Fruit fly (Drosophila melanogaster) whole organism, prepupa: ENCODE results near the gene Teh1.

Source experiments
- Blimp-1 ChIP-seq: fragments of 200-800 bp; sonication (Bioruptor generic); optimal IDR thresholded peaks from 3 replicates; lab custom pipeline; 2017; ENCODE audit warnings: missing biosample characterization, missing genetic modification characterization, mild to moderate bottlenecking, moderate library complexity, missing genetic modification reagents
- CG10631 ChIP-seq: fragments of 200-800 bp; sonication (Bioruptor generic); optimal IDR thresholded peaks from 2 replicates; lab custom pipeline; 2016; ENCODE audit warnings: missing biosample characterization, missing genetic modification characterization
- CG11294 ChIP-seq: fragments of 200-800 bp; sonication (Bioruptor generic); IDR thresholded peaks from 2 replicates; pipeline ENCODE4 v1.3.6; 2022; ENCODE audit warnings: missing biosample characterization, missing genetic modification characterization
- CG11762 ChIP-seq: fragments of 200-800 bp; sonication (Bioruptor generic); optimal IDR thresholded peaks from 3 replicates; lab custom pipeline; 2016; ENCODE audit warnings: missing biosample characterization, missing genetic modification characterization; ENCODE audit not compliant: insufficient read depth
- CG11902 ChIP-seq: fragments of 200-800 bp; sonication (Bioruptor generic); optimal IDR thresholded peaks from 3 replicates; lab custom pipeline; 2016; ENCODE audit warnings: missing biosample characterization, missing genetic modification characterization
- CG1621 ChIP-seq: fragments of 200-800 bp; sonication (Bioruptor generic); optimal IDR thresholded peaks from 3 replicates; lab custom pipeline; 2018; ENCODE audit warnings: missing biosample characterization, mild to moderate bottlenecking, missing genetic modification characterization
- CG16779 ChIP-seq: fragments of 200-800 bp; sonication (Bioruptor generic); optimal IDR thresholded peaks from 3 replicates; lab custom pipeline; 2017; ENCODE audit warnings: missing biosample characterization, mild to moderate bottlenecking, missing genetic modification characterization
- CG3032 ChIP-seq: fragments of 200-800 bp; optimal IDR thresholded peaks from 2 replicates; lab custom pipeline; 2019; ENCODE audit warnings: missing biosample characterization, mild to moderate bottlenecking, missing genetic modification characterization, moderate library complexity
- CG31627 ChIP-seq: fragments of 200-800 bp; sonication (Bioruptor generic); optimal IDR thresholded peaks from 3 replicates; lab custom pipeline; 2016; ENCODE audit warnings: missing biosample characterization, missing genetic modification characterization
- CG32006 ChIP-seq: fragments of 200-800 bp; sonication (Bioruptor generic); optimal IDR thresholded peaks from 3 replicates; lab custom pipeline; 2017; ENCODE audit warnings: missing biosample characterization, mild to moderate bottlenecking, missing genetic modification characterization
- CG34406 ChIP-seq: fragments of 200-800 bp; sonication (Bioruptor generic); optimal IDR thresholded peaks from 3 replicates; lab custom pipeline; 2016; ENCODE audit warnings: missing biosample characterization, missing genetic modification characterization
- CG3919 ChIP-seq: fragments of 200-800 bp; sonication (Bioruptor generic); optimal IDR thresholded peaks from 3 replicates; lab custom pipeline; 2016; ENCODE audit warnings: missing biosample characterization, missing genetic modification characterization
- CG6276 ChIP-seq: fragments of 200-800 bp; sonication (Bioruptor generic); optimal IDR thresholded peaks from 2 replicates; lab custom pipeline; 2017; ENCODE audit warnings: missing biosample characterization, mild to moderate bottlenecking, missing genetic modification characterization
- CG6792 ChIP-seq: fragments of 200-800 bp; sonication (Bioruptor generic); optimal IDR thresholded peaks from 3 replicates; lab custom pipeline; 2016; ENCODE audit warnings: missing biosample characterization, missing genetic modification characterization
- CG6808 ChIP-seq: fragments of 200-800 bp; sonication (Bioruptor generic); optimal IDR thresholded peaks from 3 replicates; lab custom pipeline; 2017; ENCODE audit warnings: missing biosample characterization, missing genetic modification characterization, mild to moderate bottlenecking, moderate library complexity, missing genetic modification reagents
- CG6854 ChIP-seq: fragments of 200-800 bp; sonication (Bioruptor generic); optimal IDR thresholded peaks from 2 replicates; lab custom pipeline; 2017; ENCODE audit warnings: missing biosample characterization, mild to moderate bottlenecking, missing genetic modification characterization
- CG7368 ChIP-seq: fragments of 200-800 bp; sonication (Bioruptor generic); optimal IDR thresholded peaks from 3 replicates; lab custom pipeline; 2016; ENCODE audit warnings: missing biosample characterization, missing genetic modification characterization
- CG8119 ChIP-seq: fragments of 200-800 bp; sonication (Bioruptor generic); IDR thresholded peaks from 3 replicates; pipeline ENCODE4 v1.3.6; 2022; ENCODE audit warnings: missing biosample characterization, missing genetic modification characterization
- CG8632 ChIP-seq: fragments of 200-800 bp; sonication (Bioruptor generic); optimal IDR thresholded peaks from 3 replicates; lab custom pipeline; 2016; ENCODE audit warnings: missing biosample characterization, missing genetic modification characterization
- CG9139 ChIP-seq: fragments of 200-800 bp; sonication (Bioruptor generic); optimal IDR thresholded peaks from 3 replicates; lab custom pipeline; 2017; ENCODE audit warnings: missing biosample characterization, mild to moderate bottlenecking, missing genetic modification characterization
- Eip78C ChIP-seq: fragments of 200-800 bp; sonication (Bioruptor generic); peaks from one replicate; lab custom pipeline; 2016; ENCODE audit warnings: missing biosample characterization, missing genetic modification characterization
- Eip93F ChIP-seq: fragments of 200-800 bp; sonication (Bioruptor generic); optimal IDR thresholded peaks from 2 replicates; lab custom pipeline; 2016; ENCODE audit warnings: missing biosample characterization, mild to moderate bottlenecking, missing genetic modification characterization
- Ets21C ChIP-seq: fragments of 200-800 bp; sonication (Bioruptor generic); optimal IDR thresholded peaks from 3 replicates; lab custom pipeline; 2016; ENCODE audit warnings: missing biosample characterization, missing genetic modification characterization
- Ets96B ChIP-seq: fragments of 200-800 bp; optimal IDR thresholded peaks from 2 replicates; lab custom pipeline; 2019; ENCODE audit warnings: missing biosample characterization, mild to moderate bottlenecking, missing genetic modification characterization, moderate library complexity
- Gug ChIP-seq: fragments of 200-800 bp; sonication (Bioruptor generic); IDR thresholded peaks from 2 replicates; pipeline ENCODE4 v1.3.6; 2022; ENCODE audit warnings: missing biosample characterization, missing genetic modification characterization
- Hr39 ChIP-seq: fragments of 200-800 bp; sonication (Bioruptor generic); optimal IDR thresholded peaks from 2 replicates; lab custom pipeline; 2016; ENCODE audit warnings: missing biosample characterization, missing genetic modification characterization
- Hr4 ChIP-seq: fragments of 200-800 bp; sonication (Bioruptor generic); optimal IDR thresholded peaks from 3 replicates; lab custom pipeline; 2016; ENCODE audit warnings: missing biosample characterization, missing genetic modification characterization
- Lpt ChIP-seq: fragments of 200-800 bp; sonication (Bioruptor generic); optimal IDR thresholded peaks from 3 replicates; lab custom pipeline; 2016; ENCODE audit warnings: missing biosample characterization, missing genetic modification characterization
- Met ChIP-seq: fragments of 200-800 bp; sonication (Bioruptor generic); optimal IDR thresholded peaks from 3 replicates; lab custom pipeline; 2016; ENCODE audit warnings: missing biosample characterization, missing genetic modification characterization
- OdsH ChIP-seq: fragments of 200-800 bp; sonication (Bioruptor generic); optimal IDR thresholded peaks from 3 replicates; lab custom pipeline; 2016; ENCODE audit warnings: missing biosample characterization, missing genetic modification characterization
- Smox ChIP-seq: fragments of 200-800 bp; sonication (Bioruptor generic); optimal IDR thresholded peaks from 3 replicates; lab custom pipeline; 2016; ENCODE audit warnings: missing biosample characterization, missing genetic modification characterization
- Sox102F ChIP-seq: fragments of 200-800 bp; sonication (Bioruptor generic); optimal IDR thresholded peaks from 2 replicates; lab custom pipeline; 2016; ENCODE audit warnings: missing biosample characterization, mild to moderate bottlenecking, missing genetic modification characterization
- achi ChIP-seq: fragments of 200-800 bp; sonication (Bioruptor generic); optimal IDR thresholded peaks from 3 replicates; lab custom pipeline; 2016; ENCODE audit warnings: missing biosample characterization, missing genetic modification characterization
- acj6 ChIP-seq: fragments of 200-800 bp; sonication (Bioruptor generic); optimal IDR thresholded peaks from 3 replicates; lab custom pipeline; 2016; ENCODE audit warnings: missing biosample characterization, missing genetic modification characterization
- cyc ChIP-seq: fragments of 200-800 bp; sonication (Bioruptor generic); optimal IDR thresholded peaks from 3 replicates; lab custom pipeline; 2016; ENCODE audit warnings: missing biosample characterization, missing genetic modification characterization
- dac ChIP-seq: fragments of 200-800 bp; sonication (Bioruptor generic); optimal IDR thresholded peaks from 2 replicates; lab custom pipeline; 2017; ENCODE audit warnings: missing biosample characterization, mild to moderate bottlenecking, missing genetic modification characterization
- eg ChIP-seq: fragments of 200-800 bp; sonication (Bioruptor generic); IDR thresholded peaks from 3 replicates; pipeline ENCODE4 v1.3.6; 2022; ENCODE audit warnings: missing biosample characterization, missing genetic modification characterization
- esn ChIP-seq: fragments of 200-800 bp; sonication (Bioruptor generic); optimal IDR thresholded peaks from 2 replicates; lab custom pipeline; 2016; ENCODE audit warnings: missing biosample characterization, mild to moderate bottlenecking, missing genetic modification characterization, moderate library complexity
- lz ChIP-seq: fragments of 200-800 bp; sonication (Bioruptor generic); optimal IDR thresholded peaks from 3 replicates; lab custom pipeline; 2016; ENCODE audit warnings: missing biosample characterization, missing genetic modification characterization
- net ChIP-seq: fragments of 200-800 bp; sonication (Bioruptor generic); optimal IDR thresholded peaks from 3 replicates; lab custom pipeline; 2016; ENCODE audit warnings: missing biosample characterization, missing genetic modification characterization
- pdm3 ChIP-seq: fragments of 200-800 bp; sonication (Bioruptor generic); optimal IDR thresholded peaks from 3 replicates; lab custom pipeline; 2016; ENCODE audit warnings: missing biosample characterization, missing genetic modification characterization
- salr ChIP-seq, 2 experiments: fragments of 200-800 bp; sonication (Bioruptor generic); optimal IDR thresholded peaks; 3 replicates each; lab custom pipeline; 2016 to 2018; ENCODE audit warnings: missing biosample characterization in 2 of 2, missing genetic modification characterization in 2 of 2, mild to moderate bottlenecking in 1 of 2
- ss ChIP-seq, 2 experiments: fragments of 200-800 bp; sonication (Bioruptor generic); optimal IDR thresholded peaks; 2 replicates in 1 of 2; 3 replicates in 1 of 2; lab custom pipeline; 2017 to 2018; ENCODE audit warnings: mild to moderate bottlenecking in 2 of 2, missing biosample characterization in 2 of 2, missing genetic modification characterization in 2 of 2, moderate library complexity in 1 of 2
- svp ChIP-seq: fragments of 200-800 bp; sonication (Bioruptor generic); peaks from one replicate; lab custom pipeline; 2016; ENCODE audit warnings: missing biosample characterization, missing genetic modification characterization
- topi ChIP-seq: fragments of 200-800 bp; sonication (Bioruptor generic); optimal IDR thresholded peaks from 3 replicates; lab custom pipeline; 2016; ENCODE audit warnings: missing biosample characterization, missing genetic modification characterization
- vri ChIP-seq: fragments of 200-800 bp; sonication (Bioruptor generic); optimal IDR thresholded peaks from 3 replicates; lab custom pipeline; 2016; ENCODE audit warnings: missing biosample characterization, mild to moderate bottlenecking, missing genetic modification characterization

Gene Teh1

DNA sequence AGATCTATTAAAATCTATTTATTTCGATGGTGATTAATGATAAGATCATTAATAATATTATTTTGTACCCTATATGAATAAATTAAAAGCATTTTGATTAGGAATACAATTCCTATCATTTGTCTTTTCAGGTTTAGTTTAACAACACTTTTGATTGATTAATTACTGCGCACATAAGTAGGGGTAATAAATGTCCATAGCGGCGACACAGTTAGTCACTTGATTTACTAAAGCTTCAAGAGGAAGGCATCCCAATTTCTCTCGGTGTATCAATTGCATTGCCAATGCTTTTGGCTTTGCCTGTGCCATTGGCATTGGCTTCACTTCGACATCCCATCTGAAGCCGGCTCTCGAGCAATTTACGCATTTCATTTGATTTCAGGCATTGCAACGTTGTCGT is 42.9 kb upstream of the Teh1 start:
- TF ChIP-seq CG11902 (GFP tag; lab: Kevin White, UChicago): no peak
- TF ChIP-seq CG6276 (GFP tag; lab: Kevin White, UChicago): no peak
- no peak for TF ChIP-seq pdm3 (GFP tag; lab: Kevin White, UChicago)
- TF ChIP-seq CG3032: no peak
- no peak for TF ChIP-seq dac (GFP tag; lab: Kevin White, UChicago)
- TF ChIP-seq CG1621 (tag; lab: Kevin White, UChicago): no peak
- TF ChIP-seq Ets21C (GFP tag; lab: Kevin White, UChicago): no peak
- no peak for TF ChIP-seq Hr39 (GFP tag; lab: Kevin White, UChicago)
- TF ChIP-seq acj6 (GFP tag; lab: Kevin White, UChicago): peak; percentile 22
- TF ChIP-seq CG6854: no peak
- TF ChIP-seq CG32006 (GFP tag; lab: Kevin White, UChicago): peak; percentile 46
- TF ChIP-seq Gug (GFP tag; lab: Robert Waterston, UW): no peak
- TF ChIP-seq CG11762 (GFP tag; lab: Kevin White, UChicago): no peak
- peak; percentile 27 for TF ChIP-seq CG6792 (GFP tag; lab: Kevin White, UChicago)
- TF ChIP-seq net (GFP tag; lab: Kevin White, UChicago): peak; percentile 35
- TF ChIP-seq Ets96B (tag; lab: Kevin White, UChicago): no peak
- TF ChIP-seq CG7368 (GFP tag; lab: Kevin White, UChicago): no peak
- TF ChIP-seq Hr4: peak; percentile 35
- no peak for TF ChIP-seq CG16779 (tag; lab: Kevin White, UChicago)
- TF ChIP-seq Eip78C (GFP tag; lab: Kevin White, UChicago): peak; percentile 56
- TF ChIP-seq Eip93F (GFP tag; lab: Kevin White, UChicago): no peak
- TF ChIP-seq CG8632: no peak
- no peak for TF ChIP-seq achi (GFP tag; lab: Kevin White, UChicago)
- TF ChIP-seq CG9139 (GFP tag; lab: Kevin White, UChicago): no peak
- TF ChIP-seq CG10631: peak; percentile 1
- no peak for TF ChIP-seq salr (GFP tag; optimal IDR thresholded peaks at IDR 0.05; lab: Kevin White, UChicago)
- TF ChIP-seq CG34406 (GFP tag; lab: Kevin White, UChicago): peak; percentile 11
- TF ChIP-seq Smox (GFP tag; lab: Kevin White, UChicago): no peak
- no peak for TF ChIP-seq CG6808 (GFP tag; lab: Kevin White, UChicago)
- TF ChIP-seq Blimp-1 (GFP tag; lab: Kevin White, UChicago): no peak
- TF ChIP-seq ss (GFP tag; optimal IDR thresholded peaks at IDR 0.05; lab: Kevin White, UChicago): no peak
- TF ChIP-seq eg (GFP tag; lab: Robert Waterston, UW): peak; percentile 60; the same call in 1 of the 3 replicates
- no peak for TF ChIP-seq CG8119 (GFP tag; lab: Robert Waterston, UW)
- no peak for TF ChIP-seq Lpt (GFP tag; lab: Kevin White, UChicago)
- TF ChIP-seq svp: peak; percentile 58
- TF ChIP-seq vri: no peak
- no peak for TF ChIP-seq cyc (GFP tag; lab: Kevin White, UChicago)
- TF ChIP-seq OdsH (GFP tag; lab: Kevin White, UChicago): peak; percentile 34
- no peak for TF ChIP-seq lz (GFP tag; lab: Kevin White, UChicago)
- no peak for TF ChIP-seq topi (GFP tag; lab: Kevin White, UChicago)
- peak; percentile 12 for TF ChIP-seq CG31627 (GFP tag; lab: Kevin White, UChicago)
- TF ChIP-seq Met (GFP tag; lab: Kevin White, UChicago): peak; percentile 21
- TF ChIP-seq Sox102F (GFP tag; lab: Kevin White, UChicago): peak; percentile 26
- peak; percentile 34 for TF ChIP-seq CG3919
- TF ChIP-seq esn (GFP tag; lab: Kevin White, UChicago): peak; percentile 26
- 0 out of 2 replicates have a peak, but pooled peaks have one; percentile 23 for TF ChIP-seq CG11294 (GFP tag; lab: Robert Waterston, UW)
